Worm (Caenorhabditis elegans) whole organism, early embryonic: Measurements from ENCODE around the gene F38A1.8.

Source experiments
- ama-1 ChIP-seq: fragments of 150-350 bp; optimal IDR thresholded peaks from 2 replicates; lab custom pipeline; 2014
- ceh-13 ChIP-seq: fragments of 200-800 bp; sonication (Bioruptor generic); optimal IDR thresholded peaks from 2 replicates; lab custom pipeline; 2018; ENCODE audit warnings: mild to moderate bottlenecking, missing genetic modification characterization, missing compliant biosample characterization

- TF ChIP-seq ceh-13 (GFP tag; lab: Kevin White, UChicago) (no peak), ama-1 (lab: Kevin White, UChicago) (no peak)
These were observed 27.1 kb upstream of the F38A1.8 start, which contains the start of gene clec-170 for ce11 chrIV:1266724-1267123.
